Worm (Caenorhabditis elegans) whole organism, early embryonic: ENCODE data around the gene srab-22.

Experiments
- B0310.2 ChIP-seq: sonication (generic microtip); optimal IDR thresholded peaks from 2 replicates; lab custom pipeline; 2016; ENCODE audit warnings: mild to moderate bottlenecking, missing genetic modification characterization, missing compliant biosample characterization
- F13C5.2 ChIP-seq: sonication (generic microtip); optimal IDR thresholded peaks from 2 replicates; lab custom pipeline; 2017; ENCODE audit warnings: mild to moderate bottlenecking, missing genetic modification characterization, inconsistent platforms, missing compliant biosample characterization
- aly-1 ChIP-seq: sonication (generic microtip); optimal IDR thresholded peaks from 2 replicates; lab custom pipeline; 2016; ENCODE audit warnings: missing genetic modification characterization, missing compliant biosample characterization
- ama-1 ChIP-seq: fragments of 150-350 bp; optimal IDR thresholded peaks from 2 replicates; lab custom pipeline; 2014
- ceh-13 ChIP-seq: fragments of 200-800 bp; sonication (Bioruptor generic); optimal IDR thresholded peaks from 2 replicates; lab custom pipeline; 2018; ENCODE audit warnings: mild to moderate bottlenecking, missing genetic modification characterization, missing compliant biosample characterization
- ceh-36 ChIP-seq: sonication (generic microtip); optimal IDR thresholded peaks from 2 replicates; lab custom pipeline; 2016; ENCODE audit warnings: missing genetic modification characterization, inconsistent platforms, missing compliant biosample characterization
- ets-7 ChIP-seq: sonication (generic microtip); optimal IDR thresholded peaks from 2 replicates; lab custom pipeline; 2016; ENCODE audit warnings: missing genotype, missing genetic modification characterization, missing compliant biosample characterization
- flt-1 ChIP-seq: fragments of 200-800 bp; sonication (Bioruptor generic); IDR thresholded peaks from 2 replicates; pipeline ENCODE4 v1.3.6; 2022; ENCODE audit warnings: missing genetic modification characterization, missing compliant biosample characterization
- hmbx-1 ChIP-seq: sonication (generic microtip); optimal IDR thresholded peaks from 2 replicates; lab custom pipeline; 2016; ENCODE audit warnings: mild to moderate bottlenecking, missing genetic modification characterization, missing compliant biosample characterization
- hmg-4 ChIP-seq: fragments of 200-800 bp; sonication (Bioruptor generic); optimal IDR thresholded peaks from 2 replicates; lab custom pipeline; 2018; ENCODE audit warnings: mild to moderate bottlenecking, missing genetic modification characterization, missing compliant biosample characterization
- hnd-1 ChIP-seq: sonication (generic microtip); optimal IDR thresholded peaks from 2 replicates; lab custom pipeline; 2016; ENCODE audit warnings: missing genetic modification characterization, missing compliant biosample characterization
- pes-1 ChIP-seq: fragments of 200-800 bp; sonication (Bioruptor generic); IDR thresholded peaks from 2 replicates; pipeline ENCODE4 v1.3.6; 2022; ENCODE audit warnings: missing genetic modification reagents, missing genetic modification characterization, missing compliant biosample characterization
- scrt-1 ChIP-seq: fragments of 200-800 bp; sonication (Bioruptor generic); IDR thresholded peaks from 2 replicates; pipeline ENCODE4 v1.3.6; 2022; ENCODE audit warnings: missing genetic modification characterization, missing compliant biosample characterization
- sea-1 ChIP-seq: fragments of 200-800 bp; sonication (Bioruptor generic); conservative IDR thresholded peaks from 2 replicates; pipeline ENCODE4 v1.3.6; 2022; ENCODE audit warnings: missing genetic modification characterization, missing compliant biosample characterization
- tbx-11 ChIP-seq: fragments of 200-800 bp; sonication (Bioruptor generic); IDR thresholded peaks from 2 replicates; pipeline ENCODE4 v1.3.6; 2022; ENCODE audit warnings: missing genetic modification characterization, missing compliant biosample characterization
- tbx-37 ChIP-seq: fragments of 200-800 bp; sonication (Bioruptor generic); conservative IDR thresholded peaks from 2 replicates; pipeline ENCODE4 v1.3.6; 2022; ENCODE audit warnings: missing genetic modification reagents, missing genetic modification characterization, missing compliant biosample characterization
- tra-4 ChIP-seq: sonication (generic microtip); optimal IDR thresholded peaks from 2 replicates; lab custom pipeline; 2017; ENCODE audit warnings: missing genetic modification characterization, missing compliant biosample characterization

The srab-22 gene

DNA sequence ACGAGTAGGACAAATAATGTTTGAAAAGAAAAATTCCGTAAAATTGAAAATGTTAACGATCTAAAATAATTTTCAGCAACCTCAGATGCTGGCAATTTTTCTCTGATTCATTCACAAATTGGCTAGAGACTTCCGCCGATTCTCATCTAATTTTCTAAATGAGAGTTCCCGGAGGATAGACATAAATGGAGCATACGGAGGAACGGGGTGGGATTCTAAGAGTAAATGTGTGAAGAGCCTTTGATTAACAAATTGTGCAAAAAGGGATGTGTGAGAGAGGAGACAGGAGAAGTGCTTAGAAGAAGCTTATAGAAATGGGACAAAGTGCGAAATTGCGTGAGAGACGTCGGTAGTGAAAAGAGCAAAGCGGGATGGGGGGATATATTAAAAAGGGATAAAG, 25.5 kb downstream of the srab-22 start:
- no peak for TF ChIP-seq ceh-13 (GFP tag; lab: Kevin White, UChicago)
- TF ChIP-seq sea-1 (GFP tag; lab: Robert Waterston, UW), result no peak
- no peak for TF ChIP-seq hnd-1
- TF ChIP-seq hmbx-1 (tag; lab: Kevin White, UChicago), result no peak
- no peak for TF ChIP-seq F13C5.2
- no peak for TF ChIP-seq pes-1 (GFP tag; lab: Robert Waterston, UW)
- TF ChIP-seq ets-7 (tag; lab: Kevin White, UChicago), result no peak
- TF ChIP-seq hmg-4 (GFP tag; lab: Kevin White, UChicago), result no peak
- no peak for TF ChIP-seq aly-1 (tag; lab: Kevin White, UChicago)
- no peak for TF ChIP-seq scrt-1 (GFP tag; lab: Robert Waterston, UW)
- TF ChIP-seq ceh-36 (tag; lab: Kevin White, UChicago), result no peak
- no peak for TF ChIP-seq tra-4 (tag; lab: Kevin White, UChicago)
- TF ChIP-seq tbx-11 (GFP tag; lab: Robert Waterston, UW), result no peak
- no peak for TF ChIP-seq ama-1 (lab: Kevin White, UChicago)
- no peak for TF ChIP-seq B0310.2 (tag; lab: Kevin White, UChicago)
- TF ChIP-seq flt-1 (GFP tag; lab: Robert Waterston, UW), result no peak

- TF ChIP-seq hnd-1 (no peak), ceh-36 (tag; lab: Kevin White, UChicago) (no peak), ets-7 (tag; lab: Kevin White, UChicago) (no peak), aly-1 (tag; lab: Kevin White, UChicago) (no peak), sea-1 (GFP tag; lab: Robert Waterston, UW) (no peak), ceh-13 (GFP tag; lab: Kevin White, UChicago) (no peak), tra-4 (tag; lab: Kevin White, UChicago) (no peak), tbx-37 (GFP tag; lab: Robert Waterston, UW) (no peak), B0310.2 (tag; lab: Kevin White, UChicago) (no peak), ama-1 (lab: Kevin White, UChicago) (no peak), hmbx-1 (tag; lab: Kevin White, UChicago) (no peak)
These were observed 26.3 kb downstream of the srab-22 start for ce11 chrV:3452489-3452888.

- TF ChIP-seq tra-4 (tag; lab: Kevin White, UChicago), result no peak
- no peak for TF ChIP-seq flt-1 (GFP tag; lab: Robert Waterston, UW)
- no peak for TF ChIP-seq F13C5.2
These were observed 28.4 kb downstream of the srab-22 start for ce11 chrV:3454620-3455019.

- peak; percentile 3 for TF ChIP-seq tra-4 (tag; lab: Kevin White, UChicago)
- TF ChIP-seq ets-7 (tag; lab: Kevin White, UChicago), result no peak
These were observed 29.1 kb downstream of the srab-22 start for ce11 chrV:3455135-3455747.

- TF ChIP-seq F13C5.2 (no peak), aly-1 (tag; lab: Kevin White, UChicago) (no peak), hmbx-1 (tag; lab: Kevin White, UChicago) (no peak), ceh-13 (GFP tag; lab: Kevin White, UChicago) (no peak), hmg-4 (GFP tag; lab: Kevin White, UChicago) (no peak), sea-1 (GFP tag; lab: Robert Waterston, UW) (no peak), tra-4 (tag; lab: Kevin White, UChicago) (no peak), scrt-1 (GFP tag; lab: Robert Waterston, UW) (no peak)
These were observed 33.7 kb downstream of the srab-22 start, which contains the start of gene slc-28.2 for ce11 chrV:3459919-3460318. slc-28.2 (plus strand) TSS chrV:3460219.

DNA sequence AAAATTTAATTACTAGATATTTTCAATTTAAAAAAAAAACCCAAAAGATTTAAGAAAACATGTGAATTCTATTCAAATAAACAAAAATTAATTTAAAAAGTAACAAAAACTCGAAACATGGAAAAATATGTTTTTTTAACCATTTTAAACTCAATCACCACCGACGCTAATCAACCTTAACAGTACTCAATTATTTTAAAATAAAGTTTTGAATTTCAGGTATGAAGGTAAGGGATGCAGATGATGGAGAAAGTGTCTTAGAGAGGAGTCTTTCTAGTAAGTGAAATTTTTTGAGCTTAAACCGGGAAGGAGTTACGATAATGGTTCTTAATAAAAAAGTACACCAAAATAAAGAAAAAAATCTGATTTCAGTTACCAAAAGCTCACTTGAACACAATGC, 37.3 kb downstream of the srab-22 start, which contains the start of gene slc-28.1:
TSS of gene slc-28.1 (plus strand) at position 301 of the 400 bp plus-strand sequence.
- TF ChIP-seq aly-1 (tag; lab: Kevin White, UChicago), result no peak
- no peak for TF ChIP-seq ets-7 (tag; lab: Kevin White, UChicago)
- no peak for TF ChIP-seq F13C5.2
- no peak for TF ChIP-seq flt-1 (GFP tag; lab: Robert Waterston, UW)
- no peak for TF ChIP-seq tra-4 (tag; lab: Kevin White, UChicago)
- no peak for TF ChIP-seq scrt-1 (GFP tag; lab: Robert Waterston, UW)
- no peak for TF ChIP-seq pes-1 (GFP tag; lab: Robert Waterston, UW)
- TF ChIP-seq sea-1 (GFP tag; lab: Robert Waterston, UW), result no peak
- no peak for TF ChIP-seq ceh-36 (tag; lab: Kevin White, UChicago)
- TF ChIP-seq hnd-1, result no peak
- TF ChIP-seq tbx-37 (GFP tag; lab: Robert Waterston, UW), result no peak
- TF ChIP-seq hmbx-1 (tag; lab: Kevin White, UChicago), result no peak
- no peak for TF ChIP-seq hmg-4 (GFP tag; lab: Kevin White, UChicago)
- TF ChIP-seq ama-1 (lab: Kevin White, UChicago), result no peak
- no peak for TF ChIP-seq B0310.2 (tag; lab: Kevin White, UChicago)
- no peak for TF ChIP-seq tbx-11 (GFP tag; lab: Robert Waterston, UW)
- no peak for TF ChIP-seq ceh-13 (GFP tag; lab: Kevin White, UChicago)

DNA sequence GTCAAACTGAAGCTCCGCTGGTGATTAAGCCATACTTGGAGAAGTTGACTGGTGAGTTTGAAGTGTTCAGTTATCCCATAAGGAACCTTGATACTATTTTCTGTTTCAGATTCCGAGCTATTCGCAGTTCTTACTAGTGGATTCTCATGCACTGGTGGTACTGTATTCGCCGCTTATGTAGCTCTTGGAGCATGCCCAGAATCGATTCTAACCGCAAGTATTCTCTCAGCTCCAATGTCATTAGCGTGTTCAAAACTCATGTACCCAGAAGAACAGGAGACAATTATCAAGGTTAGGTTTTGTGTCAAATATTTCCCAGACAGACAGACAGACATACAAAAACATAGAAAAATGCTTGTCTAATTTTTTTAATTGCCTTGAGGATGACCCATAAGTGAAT, 38.7 kb downstream of the srab-22 start:
- no peak for TF ChIP-seq flt-1 (GFP tag; lab: Robert Waterston, UW)
- TF ChIP-seq F13C5.2, result no peak
- TF ChIP-seq B0310.2 (tag; lab: Kevin White, UChicago), result no peak
- TF ChIP-seq ceh-13 (GFP tag; lab: Kevin White, UChicago), result no peak
- TF ChIP-seq tbx-11 (GFP tag; lab: Robert Waterston, UW), result no peak
- TF ChIP-seq scrt-1 (GFP tag; lab: Robert Waterston, UW), result no peak
- no peak for TF ChIP-seq hmg-4 (GFP tag; lab: Kevin White, UChicago)
- TF ChIP-seq aly-1 (tag; lab: Kevin White, UChicago), result no peak
- TF ChIP-seq ceh-36 (tag; lab: Kevin White, UChicago), result no peak
- TF ChIP-seq sea-1 (GFP tag; lab: Robert Waterston, UW), result no peak
- TF ChIP-seq hnd-1, result no peak
- TF ChIP-seq tbx-37 (GFP tag; lab: Robert Waterston, UW), result no peak
- TF ChIP-seq ets-7 (tag; lab: Kevin White, UChicago), result no peak
- no peak for TF ChIP-seq tra-4 (tag; lab: Kevin White, UChicago)
- no peak for TF ChIP-seq hmbx-1 (tag; lab: Kevin White, UChicago)
